Fruit fly (Drosophila melanogaster): ENCODE results near the gene CG2201.

Gene CG2201

dm6 chr2L:21629814-21630562 is 6.1 kb upstream of the CG2201 start, which contains the start of gene Df31 (continued):
- TF ChIP-seq Pdp1 (GFP tag; optimal IDR thresholded peaks at IDR 0.05): peak; percentile 27 to 54
- TF ChIP-seq HLH3B (GFP tag; IDR thresholded peaks at IDR 0.05): 0 out of 2 replicates have a peak, but pooled peaks have one; percentile 14
- TF ChIP-seq CG6175 (GFP tag; IDR thresholded peaks at IDR 0.05): no peak
- peak; percentile 20; the same call in 1 of the 2 replicates for TF ChIP-seq CG6689 (GFP tag; IDR thresholded peaks at IDR 0.05)
- no peak for TF ChIP-seq Nf-YC (tag; optimal IDR thresholded peaks at IDR 0.05)
- TF ChIP-seq CG30020 (tag; optimal IDR thresholded peaks at IDR 0.05): peak; percentile 83
- TF ChIP-seq CG18764 (GFP tag; optimal IDR thresholded peaks at IDR 0.05): peak; percentile 56
- peak; percentile 32 for TF ChIP-seq repo (GFP tag; optimal IDR thresholded peaks at IDR 0.05)
- TF ChIP-seq HHEX (GFP tag; optimal IDR thresholded peaks at IDR 0.05): peak; percentile 53
- no peak for TF ChIP-seq Doc2 (GFP tag; IDR thresholded peaks at IDR 0.05)
- TF ChIP-seq dan (GFP tag; IDR thresholded peaks at IDR 0.05): no peak
- peak; percentile 62 for TF ChIP-seq Dip3 (GFP tag; optimal IDR thresholded peaks at IDR 0.05)
- peak; percentile 57 for TF ChIP-seq gcm2 (GFP tag; optimal IDR thresholded peaks at IDR 0.05)
- peak; percentile 88 for TF ChIP-seq vvl (GFP tag; IDR thresholded peaks at IDR 0.05)
- TF ChIP-seq bab2 (GFP tag; optimal IDR thresholded peaks at IDR 0.05): peak; percentile 43
- peak; percentile 24 for TF ChIP-seq CG10654 (GFP tag; optimal IDR thresholded peaks at IDR 0.05)
- peak; percentile 35 for TF ChIP-seq CG18262 (tag; optimal IDR thresholded peaks at IDR 0.05)
- peak; percentile 92 for TF ChIP-seq sob (GFP tag; IDR thresholded peaks at IDR 0.05)
- no peak for TF ChIP-seq sd (tag; optimal IDR thresholded peaks at IDR 0.05)
- no peak for TF ChIP-seq bowl (GFP tag; IDR thresholded peaks at IDR 0.05)
- TF ChIP-seq NfI (GFP tag; optimal IDR thresholded peaks at IDR 0.05): peak; percentile 63
- TF ChIP-seq ro (GFP tag; IDR thresholded peaks at IDR 0.05): no peak
- TF ChIP-seq jigr1 (GFP tag; IDR thresholded peaks at IDR 0.05): no peak
- peak; percentile 44 for TF ChIP-seq CG13296 (GFP tag; optimal IDR thresholded peaks at IDR 0.05)
- TF ChIP-seq HLH4C (GFP tag; IDR thresholded peaks at IDR 0.05; ENCODE audit: partially characterized antibody): peak; percentile 81
- TF ChIP-seq CG33557 (GFP tag; optimal IDR thresholded peaks at IDR 0.05): peak; percentile 21
- TF ChIP-seq Atf-2 (GFP tag; optimal IDR thresholded peaks at IDR 0.05): peak; percentile 16
- peak; percentile 12 for TF ChIP-seq CG11723 (GFP tag; optimal IDR thresholded peaks at IDR 0.05)
- peak; percentile 71 for TF ChIP-seq CG13894 (tag; optimal IDR thresholded peaks at IDR 0.05)
- no peak for TF ChIP-seq CG11696 (GFP tag; IDR thresholded peaks at IDR 0.05)
- TF ChIP-seq CG34376 (GFP tag; optimal IDR thresholded peaks at IDR 0.05): peak; percentile 52
- TF ChIP-seq luna (GFP tag; optimal IDR thresholded peaks at IDR 0.05): peak; percentile 17
- TF ChIP-seq CG11247 (GFP tag; IDR thresholded peaks at IDR 0.05): no peak
- peak; percentile 87 for TF ChIP-seq chinmo (GFP tag; IDR thresholded peaks at IDR 0.05; ENCODE audit: partially characterized antibody)
- TF ChIP-seq so (GFP tag; IDR thresholded peaks at IDR 0.05): no peak
- no peak for TF ChIP-seq psq (GFP tag; optimal IDR thresholded peaks at IDR 0.05)
- TF ChIP-seq CG34224 (GFP tag; IDR thresholded peaks at IDR 0.05; ENCODE audit: partially characterized antibody): peak; percentile 83
- peak; percentile 17 for TF ChIP-seq trh (GFP tag; optimal IDR thresholded peaks at IDR 0.05)
- no peak for TF ChIP-seq Hr39 (optimal IDR thresholded peaks at IDR 0.05)
- TF ChIP-seq CG8388 (GFP tag; optimal IDR thresholded peaks at IDR 0.05): peak; percentile 18
- peak; percentile 24 for TF ChIP-seq odd (GFP tag; optimal IDR thresholded peaks at IDR 0.05)
- TF ChIP-seq Neu2 (GFP tag; optimal IDR thresholded peaks at IDR 0.05; ENCODE audit: borderline replicate concordance): no peak
- TF ChIP-seq Optix (GFP tag; IDR thresholded peaks at IDR 0.05): no peak
- TF ChIP-seq wdn (GFP tag; IDR thresholded peaks at IDR 0.05): no peak
- TF ChIP-seq CG12104 (GFP tag; optimal IDR thresholded peaks at IDR 0.05): no peak
- TF ChIP-seq chif (GFP tag; optimal IDR thresholded peaks at IDR 0.05): peak; percentile 34 to 38
- TF ChIP-seq crp (GFP tag; optimal IDR thresholded peaks at IDR 0.05): no peak
- peak; percentile 59 for TF ChIP-seq CG18011 (GFP tag; optimal IDR thresholded peaks at IDR 0.05)
- TF ChIP-seq tio (GFP tag; optimal IDR thresholded peaks at IDR 0.05): no peak
- TF ChIP-seq en (GFP tag; optimal IDR thresholded peaks at IDR 0.05): peak; percentile 28

All from whole organism, embryonic.